Worm (Caenorhabditis elegans) whole organism, L2 larva: Measurements from ENCODE around the gene ZK353.4.

Experiments
- C34F6.9 ChIP-seq: fragments of 150-350 bp; optimal IDR thresholded peaks from 2 replicates; lab custom pipeline; 2014; ENCODE audit warnings: missing biosample characterization, missing genetic modification characterization
- R02D3.7 ChIP-seq: fragments of 150-350 bp; optimal IDR thresholded peaks from 2 replicates; lab custom pipeline; 2014; ENCODE audit warnings: missing biosample characterization, missing genetic modification characterization
- egl-27 ChIP-seq: sonication (generic microtip); optimal IDR thresholded peaks from 3 replicates; lab custom pipeline; 2017; ENCODE audit warnings: missing biosample characterization, missing genetic modification reagents, missing genetic modification characterization
- lin-39 ChIP-seq: fragments of 150-350 bp; optimal IDR thresholded peaks from 2 replicates; lab custom pipeline; 2014; ENCODE audit warnings: missing biosample characterization, missing genetic modification reagents, missing genetic modification characterization
- skn-1 ChIP-seq: sonication (generic microtip); optimal IDR thresholded peaks from 2 replicates; lab custom pipeline; 2017; ENCODE audit warnings: missing biosample characterization, missing genetic modification characterization
- unc-62 ChIP-seq: fragments of 150-350 bp; optimal IDR thresholded peaks from 2 replicates; lab custom pipeline; 2014; ENCODE audit warnings: missing biosample characterization, missing genetic modification reagents, missing genetic modification characterization

- TF ChIP-seq lin-39 (tag; lab: Kevin White, UChicago), result no peak
- no peak for TF ChIP-seq egl-27 (tag; lab: Kevin White, UChicago)
- TF ChIP-seq C34F6.9 (tag; lab: Kevin White, UChicago), result no peak
- no peak for TF ChIP-seq R02D3.7 (tag; lab: Kevin White, UChicago)
- no peak for TF ChIP-seq unc-62
- no peak for TF ChIP-seq skn-1 (tag; lab: Kevin White, UChicago)
Observed at ce11 chrIII:8375000-8375399, 14.4 kb downstream of the ZK353.4 start, which contains the start of gene met-2.
